Fruit fly (Drosophila melanogaster): Measurements from ENCODE around the gene mia.

The mia gene

DNA sequence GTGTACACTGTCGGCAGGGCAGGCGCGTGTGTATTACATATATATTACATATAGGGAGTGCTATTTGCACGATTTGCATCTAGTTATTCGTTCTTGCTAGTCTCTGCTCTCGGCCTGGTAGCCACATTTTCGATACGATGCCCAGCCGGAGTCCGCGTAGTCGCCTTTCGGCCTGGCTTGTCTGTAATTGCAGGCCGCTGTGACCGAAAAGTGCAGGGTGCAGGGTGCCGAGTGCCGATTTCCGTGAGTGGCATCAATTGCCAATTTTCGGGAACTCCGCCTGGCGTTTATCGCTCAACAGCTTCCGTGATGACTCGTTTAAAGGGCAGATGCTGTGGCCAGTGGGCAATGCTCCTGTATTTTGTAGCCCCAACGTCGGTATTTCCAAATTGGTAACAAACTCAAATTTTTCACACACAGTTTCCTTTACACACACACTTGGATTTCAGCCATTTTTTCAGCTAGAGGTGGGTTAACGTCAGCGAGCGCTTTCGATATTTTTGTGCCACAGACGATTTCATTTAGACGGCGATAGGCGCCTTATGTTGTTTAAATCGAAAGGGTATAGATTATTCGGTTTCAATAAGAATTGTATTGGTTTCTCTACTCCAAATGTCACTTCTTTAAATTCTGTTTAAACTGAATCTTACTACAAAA lies 37.0 kb upstream of the mia start, which contains the start of gene CG2926:
Gene CG2926, minus strand, starts transcription at position 518 of the 657 bp plus-strand sequence.
- TF ChIP-seq D1 (tag; optimal IDR thresholded peaks at IDR 0.05): no peak
- TF ChIP-seq CG10348 (GFP tag; IDR thresholded peaks at IDR 0.05): no peak
- TF ChIP-seq CG9948 (tag; optimal IDR thresholded peaks at IDR 0.05): no peak
- no peak for TF ChIP-seq CG17806 (tag; optimal IDR thresholded peaks at IDR 0.05)
- no peak for TF ChIP-seq Pif1A (GFP tag; optimal IDR thresholded peaks at IDR 0.05)
- no peak for TF ChIP-seq fd96Ca (GFP tag; IDR thresholded peaks at IDR 0.05)
- no peak for TF ChIP-seq gl (tag; optimal IDR thresholded peaks at IDR 0.05)
- no peak for TF ChIP-seq Snoo (tag; optimal IDR thresholded peaks at IDR 0.05)
- TF ChIP-seq CG14655 (GFP tag; optimal IDR thresholded peaks at IDR 0.05): no peak
- peak; percentile 19; the same call in 1 of the 2 replicates for TF ChIP-seq Ets98B (GFP tag; IDR thresholded peaks at IDR 0.05)
- TF ChIP-seq CG12605 (GFP tag; IDR thresholded peaks at IDR 0.05): 0 out of 2 replicates have a peak, but pooled peaks have one; percentile 32
- TF ChIP-seq CG8301 (tag; optimal IDR thresholded peaks at IDR 0.05): no peak
- TF ChIP-seq EcR (GFP tag; optimal IDR thresholded peaks at IDR 0.05): no peak
- TF ChIP-seq CG34367 (tag; optimal IDR thresholded peaks at IDR 0.05): no peak
- TF ChIP-seq rn (GFP tag; IDR thresholded peaks at IDR 0.05): 0 out of 2 replicates have a peak, but pooled peaks have one; percentile 12
- 0 out of 2 replicates have a peak, but pooled peaks have one; percentile 32 for TF ChIP-seq CG32121 (GFP tag; IDR thresholded peaks at IDR 0.05)
- TF ChIP-seq CG15710 (tag; optimal IDR thresholded peaks at IDR 0.05): no peak
- 0 out of 3 replicates have a peak, but pooled peaks have one; percentile 46 for TF ChIP-seq CG4496 (GFP tag; IDR thresholded peaks at IDR 0.05)
- no peak for TF ChIP-seq CG13204 (GFP tag; optimal IDR thresholded peaks at IDR 0.05)
- no peak for TF ChIP-seq CG8159 (tag; optimal IDR thresholded peaks at IDR 0.05)
- no peak for TF ChIP-seq Pif1B (GFP tag; optimal IDR thresholded peaks at IDR 0.05)

dm6 chr3R:5573883-5574282 lies 22.9 kb upstream of the mia start:
- TF ChIP-seq EcR (GFP tag; optimal IDR thresholded peaks at IDR 0.05) (peak; percentile 94), Pif1B (GFP tag; optimal IDR thresholded peaks at IDR 0.05) (no peak), CG9948 (tag; optimal IDR thresholded peaks at IDR 0.05) (no peak)

- no peak for TF ChIP-seq CG14655 (GFP tag; optimal IDR thresholded peaks at IDR 0.05)
- TF ChIP-seq CG12605 (GFP tag; IDR thresholded peaks at IDR 0.05): no peak
- no peak for TF ChIP-seq CG4496 (GFP tag; IDR thresholded peaks at IDR 0.05)
- TF ChIP-seq Pif1A (GFP tag; optimal IDR thresholded peaks at IDR 0.05): no peak
- TF ChIP-seq CG32121 (GFP tag; IDR thresholded peaks at IDR 0.05): no peak
- TF ChIP-seq CG9948 (tag; optimal IDR thresholded peaks at IDR 0.05): peak; percentile 12
- TF ChIP-seq CG15710 (tag; optimal IDR thresholded peaks at IDR 0.05): no peak
- no peak for TF ChIP-seq Ets98B (GFP tag; IDR thresholded peaks at IDR 0.05)
- no peak for TF ChIP-seq rn (GFP tag; IDR thresholded peaks at IDR 0.05)
- TF ChIP-seq gl (tag; optimal IDR thresholded peaks at IDR 0.05): no peak
- TF ChIP-seq CG17806 (tag; optimal IDR thresholded peaks at IDR 0.05): no peak
- no peak for TF ChIP-seq CG8159 (tag; optimal IDR thresholded peaks at IDR 0.05)
- TF ChIP-seq CG13204 (GFP tag; optimal IDR thresholded peaks at IDR 0.05): no peak
- no peak for TF ChIP-seq CG34367 (tag; optimal IDR thresholded peaks at IDR 0.05)
- TF ChIP-seq fd96Ca (GFP tag; IDR thresholded peaks at IDR 0.05): 0 out of 3 replicates have a peak, but pooled peaks have one; percentile 35
- no peak for TF ChIP-seq D1 (tag; optimal IDR thresholded peaks at IDR 0.05)
- peak; percentile 30 for TF ChIP-seq Pif1B (GFP tag; optimal IDR thresholded peaks at IDR 0.05)
- no peak for TF ChIP-seq CG8301 (tag; optimal IDR thresholded peaks at IDR 0.05)
- no peak for TF ChIP-seq Snoo (tag; optimal IDR thresholded peaks at IDR 0.05)
- TF ChIP-seq CG10348 (GFP tag; IDR thresholded peaks at IDR 0.05): no peak
- peak; percentile 83 for TF ChIP-seq EcR (GFP tag; optimal IDR thresholded peaks at IDR 0.05)
Observed at dm6 chr3R:5572900-5573665, 22.1 kb upstream of the mia start.

dm6 chr3R:5571756-5572155 lies 20.8 kb upstream of the mia start:
- TF ChIP-seq CG8301 (tag; optimal IDR thresholded peaks at IDR 0.05): no peak
- TF ChIP-seq Pif1A (GFP tag; optimal IDR thresholded peaks at IDR 0.05): no peak
- TF ChIP-seq CG34367 (tag; optimal IDR thresholded peaks at IDR 0.05): no peak
- peak; percentile 43 for TF ChIP-seq EcR (GFP tag; optimal IDR thresholded peaks at IDR 0.05)

dm6 chr3R:5571437-5571750 lies 20.4 kb upstream of the mia start:
- 0 out of 2 replicates have a peak, but pooled peaks have one; percentile 1 for TF ChIP-seq CG12605 (GFP tag; IDR thresholded peaks at IDR 0.05)
- TF ChIP-seq CG17806 (tag; optimal IDR thresholded peaks at IDR 0.05): no peak
- TF ChIP-seq fd96Ca (GFP tag; IDR thresholded peaks at IDR 0.05): 0 out of 3 replicates have a peak, but pooled peaks have one; percentile 39

DNA sequence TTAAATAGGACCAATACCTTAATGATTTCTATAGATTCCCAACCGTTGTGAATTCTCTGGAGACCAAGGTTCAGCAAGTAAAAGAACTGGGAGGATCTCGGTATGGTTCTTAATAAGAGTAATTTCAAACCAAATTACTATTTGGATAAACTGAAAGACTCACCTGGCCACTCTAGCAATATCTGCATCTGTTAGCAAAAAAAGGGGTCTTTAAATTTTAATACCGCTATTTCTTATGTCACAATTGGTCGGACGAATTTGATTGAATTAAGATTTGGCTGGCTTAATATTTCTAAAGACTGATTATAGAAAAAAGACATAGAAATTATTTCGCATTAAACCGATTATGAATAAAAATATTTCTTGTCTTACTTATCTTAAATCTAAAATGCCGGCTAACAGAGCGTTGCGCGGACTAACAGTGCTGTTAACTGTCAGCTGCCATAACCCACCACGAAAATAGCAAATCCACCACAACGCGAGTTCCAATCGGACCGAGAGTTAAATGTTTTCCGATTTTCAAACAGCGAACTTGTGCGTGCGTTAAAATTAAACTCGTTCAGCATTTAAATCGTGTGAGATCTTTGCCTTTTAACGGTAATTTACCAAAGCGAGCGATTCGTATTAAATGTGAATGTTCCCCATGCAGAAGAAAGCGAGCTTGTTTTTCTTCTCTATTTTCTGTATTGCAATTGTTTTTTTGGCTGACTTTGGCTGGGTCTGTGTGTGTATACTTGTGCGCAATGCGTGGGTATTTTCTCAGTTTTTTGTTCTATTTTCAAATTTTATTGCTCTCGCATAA lies 19.9 kb upstream of the mia start, which contains the start of gene CRMP:
Gene CRMP, plus strand, starts transcription at position 474 of the 802 bp plus-strand sequence.
- TF ChIP-seq CG8301 (tag; optimal IDR thresholded peaks at IDR 0.05) (peak; percentile 32), CG12605 (GFP tag; IDR thresholded peaks at IDR 0.05) (peak; percentile 29; the same call in 1 of the 2 replicates), CG32121 (GFP tag; IDR thresholded peaks at IDR 0.05) (0 out of 2 replicates have a peak, but pooled peaks have one; percentile 21), CG14655 (GFP tag; optimal IDR thresholded peaks at IDR 0.05) (no peak), CG15710 (tag; optimal IDR thresholded peaks at IDR 0.05) (no peak)

Data from whole organism, pupa.